Worm (Caenorhabditis elegans): ENCODE measurements around the gene ZK402.1.

DNA sequence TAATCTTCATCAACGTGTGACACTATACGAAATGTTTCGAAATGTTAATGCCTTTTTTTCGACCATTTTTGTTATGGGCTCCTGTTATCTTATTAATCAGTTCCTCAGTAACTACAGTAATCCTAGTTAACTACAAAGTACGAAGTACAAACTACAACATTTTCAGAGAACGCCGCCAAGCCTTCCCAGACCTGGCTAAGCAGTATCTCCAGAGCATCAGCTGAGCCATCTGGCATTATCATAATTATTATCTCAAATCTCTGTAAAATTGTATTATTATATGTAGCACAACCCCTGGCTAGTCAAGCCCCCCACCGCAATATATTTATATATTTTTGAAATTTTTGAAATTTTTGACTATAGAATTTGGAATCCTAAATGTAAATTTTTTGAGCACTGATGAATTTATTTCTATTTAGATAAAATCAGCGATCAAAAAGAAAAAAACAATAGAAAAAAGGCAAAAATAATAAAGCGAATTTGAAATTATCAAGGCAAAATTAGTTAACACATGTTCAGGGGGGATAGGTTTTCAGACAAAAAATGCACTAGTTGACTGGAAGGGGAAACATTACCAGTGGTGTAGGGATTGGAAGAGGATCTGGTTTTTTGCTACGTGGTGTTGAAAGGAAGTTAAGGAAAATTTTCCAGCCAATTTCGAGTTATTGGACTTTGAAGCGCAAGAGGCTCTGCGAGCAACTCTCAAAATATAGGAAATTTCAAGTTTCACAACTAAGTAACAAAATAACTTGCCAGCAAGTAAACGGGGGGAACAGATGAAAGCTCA, 47.9 kb downstream of the ZK402.1 start:
- TF ChIP-seq mdl-1 (tag; optimal IDR thresholded peaks at IDR 0.05) (no peak), lsy-2 (tag; optimal IDR thresholded peaks at IDR 0.05) (peak in 1 of 2 experiments; percentile 20), skn-1 (tag; optimal IDR thresholded peaks at IDR 0.05) (no peak), ceh-90 (tag; optimal IDR thresholded peaks at IDR 0.05) (no peak), C34B4.2 (tag; optimal IDR thresholded peaks at IDR 0.05) (no peak), hlh-17 (GFP tag; optimal IDR thresholded peaks at IDR 0.05; ENCODE audit: borderline replicate concordance) (no peak), ama-1 (optimal IDR thresholded peaks at IDR 0.05) (peak; percentile 59), nhr-11 (tag; optimal IDR thresholded peaks at IDR 0.05) (no peak), dsc-1 (tag; optimal IDR thresholded peaks at IDR 0.05) (no peak), nhr-77 (tag; optimal IDR thresholded peaks at IDR 0.05) (no peak), snu-23 (GFP tag; optimal IDR thresholded peaks at IDR 0.05) (no peak)

Data from whole organism, L1 larva.